Worm (Caenorhabditis elegans) whole organism, L1 larva: Measurements from ENCODE around the gene F47E1.2.

ENCODE experiments used
- egl-27 ChIP-seq, 2 experiments: fragments of 150-350 bp in 1 of 2; sonication (generic microtip); optimal IDR thresholded peaks; 3 replicates each; lab custom pipeline; 2017 to 2018; ENCODE audit warnings: missing biosample characterization in 2 of 2, missing genetic modification characterization in 2 of 2, missing genetic modification reagents in 2 of 2
- elt-2 ChIP-seq: sonication (generic microtip); optimal IDR thresholded peaks from 2 replicates; lab custom pipeline; 2016; ENCODE audit warnings: missing genetic modification characterization, mild to moderate bottlenecking, inconsistent platforms, missing compliant biosample characterization, missing genetic modification reagents
- fkh-10 ChIP-seq: sonication (generic microtip); optimal IDR thresholded peaks from 2 replicates; lab custom pipeline; 2017; ENCODE audit warnings: missing biosample characterization, missing genetic modification reagents, missing genetic modification characterization
- unc-62 ChIP-seq: fragments of 150-350 bp; optimal IDR thresholded peaks from 2 replicates; lab custom pipeline; 2014; ENCODE audit warnings: missing biosample characterization, missing genetic modification reagents, missing genetic modification characterization
- vab-15 ChIP-seq: sonication (generic microtip); optimal IDR thresholded peaks from 2 replicates; lab custom pipeline; 2017; ENCODE audit warnings: missing genotype, mild to moderate bottlenecking, missing genetic modification characterization, missing compliant biosample characterization
- ztf-4 ChIP-seq: fragments of 150-350 bp; optimal IDR thresholded peaks from 2 replicates; lab custom pipeline; 2014; ENCODE audit warnings: missing biosample characterization, missing genetic modification characterization

- TF ChIP-seq ztf-4 (tag; lab: Kevin White, UChicago) (no peak), egl-27 (tag; optimal IDR thresholded peaks at IDR 0.05; lab: Kevin White, UChicago) (no peak), vab-15 (tag; lab: Kevin White, UChicago) (no peak), fkh-10 (no peak), unc-62 (no peak), elt-2 (no peak)
Measured at ce11 chrX:9076886-9077285, 19.4 kb downstream of the F47E1.2 start, which contains the start of gene F47E1.1.
